Worm (Caenorhabditis elegans) whole organism, L4 larva: ENCODE results near the gene clec-181.

Experiments
- F10B5.3 ChIP-seq: sonication (generic microtip); optimal IDR thresholded peaks from 2 replicates; lab custom pipeline; 2016; ENCODE audit warnings: mild to moderate bottlenecking, missing genetic modification characterization, missing compliant biosample characterization
- F49E8.2 ChIP-seq: sonication (generic microtip); optimal IDR thresholded peaks from 2 replicates; lab custom pipeline; 2016; ENCODE audit warnings: missing compliant biosample characterization, mild to moderate bottlenecking, missing genetic modification characterization, borderline replicate concordance
- T20F7.1 ChIP-seq: fragments of 200-800 bp; sonication (Bioruptor generic); optimal IDR thresholded peaks from 2 replicates; lab custom pipeline; 2018; ENCODE audit warnings: mild to moderate bottlenecking, missing genetic modification characterization, missing compliant biosample characterization
- Y105C5A.15 ChIP-seq: fragments of 200-800 bp; sonication (Bioruptor generic); IDR thresholded peaks from 2 replicates; pipeline ENCODE4 v1.3.6; 2022; ENCODE audit warnings: missing genetic modification characterization, missing compliant biosample characterization
- Y75B8A.6 ChIP-seq: fragments of 200-800 bp; sonication (Bioruptor generic); IDR thresholded peaks from 2 replicates; pipeline ENCODE4 v1.3.6; 2022; ENCODE audit warnings: missing genetic modification reagents, missing genetic modification characterization, missing compliant biosample characterization
- ZK337.2 ChIP-seq: fragments of 200-800 bp; sonication (Bioruptor generic); IDR thresholded peaks from 2 replicates; pipeline ENCODE4 v1.3.6; 2022; ENCODE audit warnings: missing genetic modification reagents, missing genetic modification characterization, missing compliant biosample characterization
- aha-1 ChIP-seq: fragments of 150-350 bp; peaks from one replicate; lab custom pipeline; 2014; ENCODE audit warnings: missing biosample characterization, missing genetic modification characterization
- aly-2 ChIP-seq: sonication (generic microtip); optimal IDR thresholded peaks from 2 replicates; lab custom pipeline; 2018; ENCODE audit warnings: missing biosample characterization, missing genetic modification characterization
- arid-1 ChIP-seq: fragments of 200-800 bp; sonication (Bioruptor generic); conservative IDR thresholded peaks from 2 replicates; pipeline ENCODE4 v1.3.6; 2022; ENCODE audit warnings: missing genetic modification reagents, missing genetic modification characterization, missing compliant biosample characterization
- attf-4 ChIP-seq: sonication (generic microtip); optimal IDR thresholded peaks from 3 replicates; lab custom pipeline; 2017; ENCODE audit warnings: missing biosample characterization, missing genetic modification characterization
- ceh-44 ChIP-seq: fragments of 200-800 bp; sonication (Bioruptor generic); IDR thresholded peaks from 2 replicates; pipeline ENCODE4 v1.3.6; 2022; ENCODE audit warnings: missing genetic modification reagents, missing genetic modification characterization, missing compliant biosample characterization
- ctbp-1 ChIP-seq: fragments of 200-800 bp; sonication (Bioruptor generic); IDR thresholded peaks from 2 replicates; pipeline ENCODE4 v1.3.6; 2022; ENCODE audit warnings: missing genetic modification reagents, missing genetic modification characterization, missing compliant biosample characterization
- daf-12 ChIP-seq: fragments of 150-350 bp; optimal IDR thresholded peaks from 2 replicates; lab custom pipeline; 2014; ENCODE audit warnings: missing biosample characterization, missing genetic modification reagents, missing genetic modification characterization
- daf-16 ChIP-seq, 3 experiments: sonication (generic microtip); optimal IDR thresholded peaks; 2 replicates each; lab custom pipeline; 2016 to 2017; ENCODE audit warnings: missing genetic modification characterization in 3 of 3, missing genetic modification reagents in 3 of 3, mild to moderate bottlenecking in 2 of 3, missing compliant biosample characterization in 2 of 3, missing biosample characterization in 1 of 3, moderate library complexity in 1 of 3
- daf-8 ChIP-seq: fragments of 200-800 bp; sonication (Bioruptor generic); IDR thresholded peaks from 2 replicates; pipeline ENCODE4 v1.3.6; 2022; ENCODE audit warnings: missing genetic modification characterization, missing compliant biosample characterization
- dmd-6 ChIP-seq: fragments of 200-800 bp; sonication (Bioruptor generic); IDR thresholded peaks from 2 replicates; pipeline ENCODE4 v1.3.6; 2022; ENCODE audit warnings: missing genetic modification reagents, missing genetic modification characterization, missing compliant biosample characterization
- dmd-9 ChIP-seq: fragments of 200-800 bp; sonication (Bioruptor generic); IDR thresholded peaks from 2 replicates; pipeline ENCODE4 v1.3.6; 2022; ENCODE audit warnings: missing genetic modification reagents, missing genetic modification characterization, missing compliant biosample characterization
- dpl-1 ChIP-seq: fragments of 150-350 bp; optimal IDR thresholded peaks from 2 replicates; lab custom pipeline; 2014; ENCODE audit warnings: missing biosample characterization, missing genetic modification reagents, missing genetic modification characterization
- dve-1 ChIP-seq: sonication (generic microtip); optimal IDR thresholded peaks from 2 replicates; lab custom pipeline; 2017; ENCODE audit warnings: antibody characterized with exemption, mild to moderate bottlenecking, missing genetic modification characterization, missing compliant biosample characterization; ENCODE audit not compliant: insufficient read depth
- egl-43 ChIP-seq: fragments of 200-800 bp; sonication (Bioruptor generic); IDR thresholded peaks from 2 replicates; pipeline ENCODE4 v1.3.6; 2022; ENCODE audit warnings: missing genetic modification reagents, missing genetic modification characterization, missing compliant biosample characterization
- fkh-10 ChIP-seq: fragments of 150-350 bp; optimal IDR thresholded peaks from 2 replicates; lab custom pipeline; 2014; ENCODE audit warnings: missing biosample characterization, missing genetic modification reagents, missing genetic modification characterization
- hlh-11 ChIP-seq: fragments of 200-800 bp; sonication (Bioruptor generic); optimal IDR thresholded peaks from 2 replicates; lab custom pipeline; 2018; ENCODE audit warnings: mild to moderate bottlenecking, missing genetic modification characterization, missing compliant biosample characterization
- lim-7 ChIP-seq: fragments of 200-800 bp; sonication (Bioruptor generic); IDR thresholded peaks from 2 replicates; pipeline ENCODE4 v1.3.6; 2022; ENCODE audit warnings: missing genetic modification characterization, missing compliant biosample characterization
- lin-1 ChIP-seq: fragments of 200-800 bp; sonication (Bioruptor generic); IDR thresholded peaks from 2 replicates; pipeline ENCODE4 v1.3.6; 2022; ENCODE audit warnings: missing genetic modification reagents, missing genetic modification characterization, missing compliant biosample characterization
- lin-13 ChIP-seq: fragments of 150-350 bp; optimal IDR thresholded peaks from 2 replicates; lab custom pipeline; 2014; ENCODE audit warnings: missing biosample characterization, missing genetic modification reagents, missing genetic modification characterization
- lin-15B ChIP-seq: fragments of 150-350 bp; sonication (generic microtip); optimal IDR thresholded peaks from 3 replicates; lab custom pipeline; 2014; ENCODE audit warnings: missing biosample characterization, missing genetic modification characterization
- lsy-2 ChIP-seq, 2 experiments: fragments of 150-350 bp in 1 of 2; sonication (generic microtip) in 1 of 2; optimal IDR thresholded peaks; 2 replicates each; lab custom pipeline; 2014 to 2017; ENCODE audit warnings: missing biosample characterization in 2 of 2, missing genetic modification characterization in 2 of 2
- mdl-1 ChIP-seq, 2 experiments: fragments of 150-350 bp in 1 of 2; sonication (generic microtip) in 1 of 2; optimal IDR thresholded peaks; 2 replicates each; lab custom pipeline; 2014 to 2017; ENCODE audit warnings: missing biosample characterization in 2 of 2, missing genetic modification characterization in 2 of 2
- mes-2 ChIP-seq: sonication (generic microtip); optimal IDR thresholded peaks from 2 replicates; lab custom pipeline; 2016; ENCODE audit warnings: missing genotype, mild to moderate bottlenecking, missing genetic modification characterization, missing compliant biosample characterization; ENCODE audit not compliant: poor library complexity, severe bottlenecking
- mxl-3 ChIP-seq: fragments of 200-800 bp; sonication (Bioruptor generic); optimal IDR thresholded peaks from 2 replicates; lab custom pipeline; 2018; ENCODE audit warnings: mild to moderate bottlenecking, missing genetic modification characterization, missing compliant biosample characterization
- nhr-102 ChIP-seq: sonication (generic microtip); optimal IDR thresholded peaks from 2 replicates; lab custom pipeline; 2016; ENCODE audit warnings: mild to moderate bottlenecking, missing genetic modification characterization, moderate library complexity, missing compliant biosample characterization
- nhr-11 ChIP-seq: fragments of 150-350 bp; optimal IDR thresholded peaks from 2 replicates; lab custom pipeline; 2014; ENCODE audit warnings: missing biosample characterization, missing genetic modification characterization
- nhr-111 ChIP-seq: fragments of 200-800 bp; sonication (Bioruptor generic); optimal IDR thresholded peaks from 2 replicates; lab custom pipeline; 2018; ENCODE audit warnings: mild to moderate bottlenecking, missing genetic modification characterization, missing compliant biosample characterization
- nhr-237 ChIP-seq: sonication (generic microtip); optimal IDR thresholded peaks from 2 replicates; lab custom pipeline; 2017; ENCODE audit warnings: missing biosample characterization, missing genetic modification characterization
- nhr-25 ChIP-seq: sonication (generic microtip); optimal IDR thresholded peaks from 2 replicates; lab custom pipeline; 2017; ENCODE audit warnings: missing genetic modification characterization, mild to moderate bottlenecking, missing compliant biosample characterization, antibody characterized with exemption, moderate library complexity, borderline replicate concordance; ENCODE audit not compliant: insufficient read depth
- nhr-28 ChIP-seq: fragments of 150-350 bp; optimal IDR thresholded peaks from 2 replicates; lab custom pipeline; 2014; ENCODE audit warnings: missing biosample characterization, missing genetic modification characterization
- nhr-48 ChIP-seq: sonication (generic microtip); optimal IDR thresholded peaks from 2 replicates; lab custom pipeline; 2016; ENCODE audit warnings: mild to moderate bottlenecking, missing genetic modification characterization, missing compliant biosample characterization
- nhr-6 ChIP-seq: fragments of 150-350 bp; optimal IDR thresholded peaks from 2 replicates; lab custom pipeline; 2014; ENCODE audit warnings: missing biosample characterization, missing genetic modification characterization
- pha-4 ChIP-seq, 2 experiments: fragments of 150-350 bp in 1 of 2; fragments of 200-800 bp in 1 of 2; sonication (Bioruptor generic) in 1 of 2; IDR thresholded peaks in 1 of 2; optimal IDR thresholded peaks in 1 of 2; 2 replicates each; pipeline versions ENCODE4 v1.3.6 to Lab custom; 2014 to 2022; ENCODE audit warnings: missing genetic modification characterization in 2 of 2, missing genetic modification reagents in 2 of 2, missing biosample characterization in 1 of 2, missing compliant biosample characterization in 1 of 2
- php-3 ChIP-seq: fragments of 200-800 bp; sonication (Bioruptor generic); IDR thresholded peaks from 2 replicates; pipeline ENCODE4 v1.3.6; 2022; ENCODE audit warnings: missing genetic modification reagents, missing genetic modification characterization, missing compliant biosample characterization
- sdz-12 ChIP-seq: fragments of 200-800 bp; sonication (Bioruptor generic); optimal IDR thresholded peaks from 2 replicates; lab custom pipeline; 2018; ENCODE audit warnings: mild to moderate bottlenecking, missing genetic modification characterization, missing compliant biosample characterization
- snpc-1.2 ChIP-seq: fragments of 200-800 bp; sonication (Bioruptor generic); IDR thresholded peaks from 2 replicates; pipeline ENCODE4 v1.3.6; 2022; ENCODE audit warnings: missing genetic modification reagents, missing genetic modification characterization, missing compliant biosample characterization
- snpc-4 ChIP-seq: fragments of 150-350 bp; optimal IDR thresholded peaks from 2 replicates; lab custom pipeline; 2014; ENCODE audit warnings: missing biosample characterization, missing genetic modification characterization
- tag-97 ChIP-seq: fragments of 200-800 bp; sonication (Bioruptor generic); IDR thresholded peaks from 2 replicates; pipeline ENCODE4 v1.3.6; 2022; ENCODE audit warnings: missing genetic modification characterization, missing compliant biosample characterization
- unc-130 ChIP-seq: sonication (generic microtip); optimal IDR thresholded peaks from 2 replicates; lab custom pipeline; 2016; ENCODE audit warnings: missing genetic modification reagents, missing genetic modification characterization, missing compliant biosample characterization
- unc-62 ChIP-seq, 3 experiments: fragments of 150-350 bp in 1 of 3; sonication (generic microtip); optimal IDR thresholded peaks in 2 of 3; peaks in 1 of 3; 1 replicate in 1 of 3; 2 replicates in 2 of 3; lab custom pipeline; 2014 to 2017; ENCODE audit warnings: missing biosample characterization in 3 of 3, missing genetic modification characterization in 3 of 3, missing genetic modification reagents in 3 of 3, missing genotype in 1 of 3
- vab-7 ChIP-seq: fragments of 200-800 bp; sonication (Bioruptor generic); IDR thresholded peaks from 2 replicates; pipeline ENCODE4 v1.3.6; 2022; ENCODE audit warnings: missing genetic modification reagents, missing genetic modification characterization, missing compliant biosample characterization
- zfp-3 ChIP-seq: fragments of 200-800 bp; sonication (Bioruptor generic); conservative IDR thresholded peaks from 2 replicates; pipeline ENCODE4 v1.3.6; 2022; ENCODE audit warnings: missing genetic modification reagents, missing genetic modification characterization, missing compliant biosample characterization
- ztf-11 ChIP-seq: fragments of 150-350 bp; optimal IDR thresholded peaks from 2 replicates; lab custom pipeline; 2014; ENCODE audit warnings: missing biosample characterization, missing genetic modification characterization

The clec-181 gene

DNA sequence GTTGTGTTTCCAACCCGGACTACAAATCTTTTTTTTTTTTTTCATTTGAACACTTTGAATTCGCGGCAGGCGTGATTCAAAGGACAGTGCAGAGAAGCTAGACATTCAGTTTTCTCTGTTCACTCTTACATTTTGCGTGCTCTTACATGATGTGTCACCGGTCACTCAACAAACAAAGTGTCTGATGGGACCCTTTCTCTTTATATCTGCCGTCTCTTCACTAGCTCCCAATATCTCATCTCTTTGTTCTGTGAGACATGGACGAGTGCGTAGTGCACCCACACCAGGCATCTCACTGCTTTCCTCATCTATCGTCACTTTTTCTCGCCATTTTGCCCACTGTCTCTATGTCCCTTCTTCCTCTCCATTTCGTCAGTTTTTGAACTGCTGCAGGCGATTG is 8.8 kb upstream of the clec-181 start:
- peak; percentile 54; the same call in 1 of the 2 replicates for TF ChIP-seq ZK337.2
- TF ChIP-seq ctbp-1 (GFP tag; lab: Robert Waterston, UW) = no peak
- no peak for TF ChIP-seq ztf-11
- TF ChIP-seq aly-2 = no peak
- no peak for TF ChIP-seq nhr-237
- TF ChIP-seq aha-1 (tag; lab: Kevin White, UChicago) = peak; percentile 89
- TF ChIP-seq nhr-102 (tag; lab: Kevin White, UChicago) = peak; percentile 21
- TF ChIP-seq T20F7.1 (GFP tag; lab: Kevin White, UChicago) = no peak
- no peak for TF ChIP-seq Y75B8A.6
- TF ChIP-seq nhr-111 = no peak
- no peak for TF ChIP-seq ceh-44 (GFP tag; lab: Robert Waterston, UW)
- no peak for TF ChIP-seq daf-8 (GFP tag; lab: Robert Waterston, UW)
- TF ChIP-seq lsy-2 (tag; optimal IDR thresholded peaks at IDR 0.05; lab: Kevin White, UChicago) = peak; percentile 30 to 51
- TF ChIP-seq dve-1 (tag; lab: Kevin White, UChicago) = peak; percentile 33
- TF ChIP-seq dmd-6 = peak; percentile 53
- 0 out of 2 replicates have a peak, but pooled peaks have one; percentile 31 for TF ChIP-seq vab-7 (GFP tag; lab: Robert Waterston, UW)
- peak in 1 of 2 experiments; percentile 26 for TF ChIP-seq mdl-1 (tag; optimal IDR thresholded peaks at IDR 0.05; lab: Kevin White, UChicago)
- TF ChIP-seq snpc-4 = no peak
- no peak for TF ChIP-seq egl-43
- no peak for TF ChIP-seq unc-130 (GFP tag; lab: Kevin White, UChicago)
- TF ChIP-seq nhr-28 (tag; lab: Kevin White, UChicago) = peak; percentile 55
- TF ChIP-seq F10B5.3 = no peak
- peak in 1 of 2 experiments; percentile 84 for TF ChIP-seq unc-62 (GFP tag; optimal IDR thresholded peaks at IDR 0.05 in 1 of 2; lab: Kevin White, UChicago)
- TF ChIP-seq unc-62 (tag; optimal IDR thresholded peaks at IDR 0.05; lab: Kevin White, UChicago) = peak; percentile 48
- no peak for TF ChIP-seq lim-7
- TF ChIP-seq lin-1 (GFP tag; lab: Robert Waterston, UW) = no peak
- no peak for TF ChIP-seq zfp-3 (GFP tag; lab: Robert Waterston, UW)
- no peak for TF ChIP-seq arid-1
- no peak for TF ChIP-seq pha-4 (GFP tag; IDR thresholded peaks at IDR 0.05; lab: Robert Waterston, UW)
- TF ChIP-seq pha-4 (tag; optimal IDR thresholded peaks at IDR 0.05; lab: Kevin White, UChicago) = peak; percentile 40
- peak; percentile 29 for TF ChIP-seq mxl-3 (GFP tag; lab: Kevin White, UChicago)
- no peak for TF ChIP-seq lin-15B (tag; lab: Kevin White, UChicago)
- TF ChIP-seq dpl-1 = peak; percentile 54
- TF ChIP-seq nhr-11 = peak; percentile 71
- no peak for TF ChIP-seq mes-2
- TF ChIP-seq sdz-12 (GFP tag; lab: Kevin White, UChicago) = no peak
- TF ChIP-seq nhr-25 = peak; percentile 9
- peak; percentile 58 for TF ChIP-seq attf-4 (tag; lab: Kevin White, UChicago)
- no peak for TF ChIP-seq daf-12
- no peak for TF ChIP-seq Y105C5A.15
- TF ChIP-seq daf-16 (GFP tag; optimal IDR thresholded peaks at IDR 0.05; lab: Kevin White, UChicago) = peak in 1 of 2 experiments; percentile 20
- peak; percentile 10 for TF ChIP-seq daf-16 (tag; optimal IDR thresholded peaks at IDR 0.05; lab: Kevin White, UChicago)
- 0 out of 2 replicates have a peak, but pooled peaks have one; percentile 12 for TF ChIP-seq php-3 (GFP tag; lab: Robert Waterston, UW)
- no peak for TF ChIP-seq snpc-1.2 (GFP tag; lab: Robert Waterston, UW)
- no peak for TF ChIP-seq F49E8.2 (tag; lab: Kevin White, UChicago)
- no peak for TF ChIP-seq fkh-10 (GFP tag; lab: Kevin White, UChicago)
- TF ChIP-seq dmd-9 (GFP tag; lab: Robert Waterston, UW) = no peak
- peak; percentile 92 for TF ChIP-seq nhr-48 (tag; lab: Kevin White, UChicago)
- TF ChIP-seq hlh-11 (tag; lab: Kevin White, UChicago) = peak; percentile 71
- no peak for TF ChIP-seq tag-97
- TF ChIP-seq nhr-6 (tag; lab: Kevin White, UChicago) = peak; percentile 10
- TF ChIP-seq lin-13 (GFP tag; lab: Kevin White, UChicago) = peak; percentile 50
